Fruit fly (Drosophila melanogaster) whole organism, embryonic: Measurements from ENCODE around the gene Sec22.
A peak's percentile ranks its signal among the peaks of the same experiment; 100 is the strongest.

Source experiments
- BEAF-32 ChIP-seq: fragments of 200-800 bp; sonication (Bioruptor generic); optimal IDR thresholded peaks from 3 replicates; lab custom pipeline; 2017; ENCODE audit warnings: missing biosample characterization, missing genetic modification characterization, mild to moderate bottlenecking, moderate library complexity, missing genetic modification reagents
- CG12071 ChIP-seq: fragments of 200-800 bp; sonication (Bioruptor generic); optimal IDR thresholded peaks from 3 replicates; lab custom pipeline; 2018; ENCODE audit warnings: missing biosample characterization, mild to moderate bottlenecking, missing genetic modification characterization
- CG12104 ChIP-seq: fragments of 200-800 bp; sonication (Bioruptor generic); optimal IDR thresholded peaks from 3 replicates; lab custom pipeline; 2016; ENCODE audit warnings: missing biosample characterization, missing genetic modification characterization
- CG12659 ChIP-seq: fragments of 200-800 bp; sonication (Bioruptor generic); optimal IDR thresholded peaks from 3 replicates; lab custom pipeline; 2017; ENCODE audit warnings: mild to moderate bottlenecking, missing biosample characterization, missing genetic modification reagents, missing genetic modification characterization
- CG13296 ChIP-seq: fragments of 200-800 bp; sonication (Bioruptor generic); optimal IDR thresholded peaks from 3 replicates; lab custom pipeline; 2018; ENCODE audit warnings: missing biosample characterization, mild to moderate bottlenecking, missing genetic modification characterization
- CG13424 ChIP-seq: fragments of 200-800 bp; sonication (Bioruptor generic); optimal IDR thresholded peaks from 2 replicates; lab custom pipeline; 2019; ENCODE audit warnings: missing biosample characterization, mild to moderate bottlenecking, missing genetic modification characterization, moderate library complexity
- CG14710 ChIP-seq: fragments of 200-800 bp; sonication (Bioruptor generic); optimal IDR thresholded peaks from 3 replicates; lab custom pipeline; 2019; ENCODE audit warnings: missing biosample characterization, mild to moderate bottlenecking, missing genetic modification characterization, moderate library complexity
- CG17361 ChIP-seq: fragments of 200-800 bp; sonication (Bioruptor generic); IDR thresholded peaks from 3 replicates; pipeline ENCODE4 v1.3.6; 2022; ENCODE audit warnings: missing biosample characterization, missing genetic modification characterization
- CG17568 ChIP-seq: fragments of 200-800 bp; sonication (Bioruptor generic); optimal IDR thresholded peaks from 2 replicates; lab custom pipeline; 2018; ENCODE audit warnings: missing biosample characterization, mild to moderate bottlenecking, missing genetic modification characterization, moderate library complexity
- CG34376 ChIP-seq: fragments of 200-800 bp; sonication (Bioruptor generic); optimal IDR thresholded peaks from 2 replicates; lab custom pipeline; 2018; ENCODE audit warnings: missing biosample characterization, mild to moderate bottlenecking, missing genetic modification characterization
- CG4617 ChIP-seq: fragments of 200-800 bp; sonication (Bioruptor generic); optimal IDR thresholded peaks from 3 replicates; lab custom pipeline; 2016; ENCODE audit warnings: missing biosample characterization, missing genetic modification characterization, borderline replicate concordance
- CG4707 ChIP-seq: fragments of 200-800 bp; sonication (Bioruptor generic); optimal IDR thresholded peaks from 2 replicates; lab custom pipeline; 2018; ENCODE audit warnings: missing biosample characterization, mild to moderate bottlenecking, missing genetic modification characterization, moderate library complexity
- CG4730 ChIP-seq: fragments of 200-800 bp; sonication (Bioruptor generic); IDR thresholded peaks from 2 replicates; pipeline ENCODE4 v1.3.6; 2022; ENCODE audit warnings: missing biosample characterization, missing genetic modification characterization
- CG6791 ChIP-seq: fragments of 200-800 bp; sonication (Bioruptor generic); IDR thresholded peaks from 3 replicates; pipeline ENCODE4 v1.3.6; 2022; ENCODE audit warnings: missing biosample characterization, missing genetic modification characterization; ENCODE audit not compliant: partially characterized antibody
- CG7928 ChIP-seq: fragments of 200-800 bp; sonication (Bioruptor generic); optimal IDR thresholded peaks from 2 replicates; lab custom pipeline; 2017; ENCODE audit warnings: missing biosample characterization, mild to moderate bottlenecking, missing genetic modification characterization
- CG8290 ChIP-seq, 3 experiments: fragments of 200-800 bp; sonication (Bioruptor generic); optimal IDR thresholded peaks; 2 replicates each; lab custom pipeline; 2016 to 2019; ENCODE audit warnings: missing biosample characterization in 3 of 3, missing genetic modification characterization in 3 of 3, mild to moderate bottlenecking in 2 of 3, moderate library complexity in 1 of 3
- CG8765 ChIP-seq: fragments of 200-800 bp; sonication (Bioruptor generic); IDR thresholded peaks from 2 replicates; pipeline ENCODE4 v1.3.6; 2022; ENCODE audit warnings: missing biosample characterization, missing genetic modification characterization
- CrebB ChIP-seq: fragments of 200-800 bp; sonication (Bioruptor generic); optimal IDR thresholded peaks from 3 replicates; lab custom pipeline; 2018; ENCODE audit warnings: missing biosample characterization, mild to moderate bottlenecking, missing genetic modification characterization
- Dref ChIP-seq: fragments of 200-800 bp; sonication (Bioruptor generic); IDR thresholded peaks from 2 replicates; pipeline ENCODE4 v1.3.6; 2022; ENCODE audit warnings: missing biosample characterization, missing genetic modification characterization
- E2f2 ChIP-seq: fragments of 200-800 bp; sonication (Bioruptor generic); IDR thresholded peaks from 2 replicates; pipeline ENCODE4 v1.3.6; 2022; ENCODE audit warnings: missing biosample characterization, missing genetic modification characterization
- Ets65A ChIP-seq: fragments of 200-800 bp; sonication (Bioruptor generic); peaks from one replicate; lab custom pipeline; 2016; ENCODE audit warnings: missing biosample characterization, missing genetic modification characterization
- Fer2 ChIP-seq: fragments of 200-800 bp; sonication (Bioruptor generic); optimal IDR thresholded peaks from 2 replicates; lab custom pipeline; 2018; ENCODE audit warnings: missing biosample characterization, mild to moderate bottlenecking, missing genetic modification characterization, moderate library complexity
- Hmx ChIP-seq: fragments of 200-800 bp; sonication (Bioruptor generic); optimal IDR thresholded peaks from 2 replicates; lab custom pipeline; 2016; ENCODE audit warnings: missing biosample characterization, missing genetic modification characterization
- Lhr ChIP-seq: fragments of 200-800 bp; sonication (Bioruptor generic); optimal IDR thresholded peaks from 3 replicates; lab custom pipeline; 2017; ENCODE audit warnings: mild to moderate bottlenecking, missing biosample characterization, missing genetic modification reagents, missing genetic modification characterization
- Myb ChIP-seq: fragments of 200-800 bp; sonication (Bioruptor generic); optimal IDR thresholded peaks from 2 replicates; lab custom pipeline; 2016; ENCODE audit warnings: missing biosample characterization, missing genetic modification characterization
- NC2β ChIP-seq: fragments of 200-800 bp; sonication (Bioruptor generic); optimal IDR thresholded peaks from 2 replicates; lab custom pipeline; 2016; ENCODE audit warnings: missing biosample characterization, missing genetic modification characterization
- Nf-YB ChIP-seq: fragments of 200-800 bp; sonication (Bioruptor generic); optimal IDR thresholded peaks from 3 replicates; lab custom pipeline; 2019; ENCODE audit warnings: missing biosample characterization, mild to moderate bottlenecking, missing genetic modification characterization, moderate library complexity
- Poxn ChIP-seq: fragments of 200-800 bp; sonication (Bioruptor generic); IDR thresholded peaks from 2 replicates; pipeline ENCODE4 v1.3.6; 2022; ENCODE audit warnings: missing biosample characterization, missing genetic modification characterization
- Rfx ChIP-seq: fragments of 200-800 bp; sonication (Bioruptor generic); IDR thresholded peaks from 2 replicates; pipeline ENCODE4 v1.3.6; 2022; ENCODE audit warnings: missing biosample characterization, missing genetic modification characterization
- Sry-δ ChIP-seq: fragments of 200-800 bp; sonication (Bioruptor generic); optimal IDR thresholded peaks from 2 replicates; lab custom pipeline; 2016; ENCODE audit warnings: missing biosample characterization, missing genetic modification characterization
- Trl ChIP-seq, 3 experiments: fragments of >200 bp in 2 of 3; fragments of 200-800 bp in 1 of 3; sonication (Bioruptor generic) in 1 of 3; optimal IDR thresholded peaks; 2 replicates in 1 of 3; 3 replicates in 2 of 3; lab custom pipeline; 2016 to 2017; ENCODE audit warnings: missing biosample characterization in 1 of 3, missing genetic modification characterization in 1 of 3
- Vsx1 ChIP-seq: fragments of 200-800 bp; sonication (Bioruptor generic); optimal IDR thresholded peaks from 2 replicates; lab custom pipeline; 2017; ENCODE audit warnings: missing biosample characterization, mild to moderate bottlenecking, missing genetic modification characterization, missing genetic modification reagents
- YL-1 ChIP-seq: fragments of 200-800 bp; sonication (Bioruptor generic); optimal IDR thresholded peaks from 3 replicates; lab custom pipeline; 2017; ENCODE audit warnings: missing biosample characterization, mild to moderate bottlenecking, missing genetic modification characterization
- ac ChIP-seq: fragments of 200-800 bp; sonication (Bioruptor generic); optimal IDR thresholded peaks from 3 replicates; lab custom pipeline; 2017; ENCODE audit warnings: missing biosample characterization, mild to moderate bottlenecking, missing genetic modification characterization
- caup ChIP-seq: fragments of 200-800 bp; sonication (Bioruptor generic); optimal IDR thresholded peaks from 3 replicates; lab custom pipeline; 2017; ENCODE audit warnings: missing biosample characterization, mild to moderate bottlenecking, missing genetic modification characterization, moderate library complexity; ENCODE audit not compliant: severe bottlenecking
- ci ChIP-seq: fragments of 200-800 bp; sonication (Bioruptor generic); IDR thresholded peaks from 3 replicates; pipeline ENCODE4 v1.3.6; 2022; ENCODE audit warnings: missing biosample characterization, missing genetic modification characterization
- crc ChIP-seq: fragments of 200-800 bp; sonication (Bioruptor generic); optimal IDR thresholded peaks from 2 replicates; lab custom pipeline; 2016; ENCODE audit warnings: missing biosample characterization, missing genetic modification characterization
- exex ChIP-seq: fragments of 200-800 bp; sonication (Bioruptor generic); optimal IDR thresholded peaks from 4 replicates; lab custom pipeline; 2018; ENCODE audit warnings: missing biosample characterization, mild to moderate bottlenecking, missing genetic modification characterization, moderate library complexity
- fd102C ChIP-seq: fragments of 200-800 bp; sonication (Bioruptor generic); optimal IDR thresholded peaks from 2 replicates; lab custom pipeline; 2018; ENCODE audit warnings: missing biosample characterization, mild to moderate bottlenecking, missing genetic modification characterization, moderate library complexity
- fd96Cb ChIP-seq: fragments of 200-800 bp; sonication (Bioruptor generic); optimal IDR thresholded peaks from 2 replicates; lab custom pipeline; 2018; ENCODE audit warnings: missing biosample characterization, mild to moderate bottlenecking, missing genetic modification characterization, moderate library complexity
- gsb-n ChIP-seq: fragments of 200-800 bp; sonication (Bioruptor generic); optimal IDR thresholded peaks from 3 replicates; lab custom pipeline; 2018; ENCODE audit warnings: missing biosample characterization, mild to moderate bottlenecking, missing genetic modification characterization
- ind ChIP-seq: fragments of 200-800 bp; sonication (Bioruptor generic); optimal IDR thresholded peaks from 3 replicates; lab custom pipeline; 2016; ENCODE audit warnings: missing biosample characterization, missing genetic modification characterization
- jing ChIP-seq: fragments of 200-800 bp; sonication (Bioruptor generic); optimal IDR thresholded peaks from 2 replicates; lab custom pipeline; 2018; ENCODE audit warnings: missing biosample characterization, mild to moderate bottlenecking, missing genetic modification characterization
- mam ChIP-seq: fragments of 200-800 bp; sonication (Bioruptor generic); optimal IDR thresholded peaks from 3 replicates; lab custom pipeline; 2016; ENCODE audit warnings: missing biosample characterization, missing genetic modification characterization
- pho ChIP-seq: fragments of 200-800 bp; sonication (Bioruptor generic); optimal IDR thresholded peaks from 2 replicates; lab custom pipeline; 2016; ENCODE audit warnings: missing biosample characterization, missing genetic modification characterization
- phol ChIP-seq: fragments of 200-800 bp; sonication (Bioruptor generic); optimal IDR thresholded peaks from 3 replicates; lab custom pipeline; 2018; ENCODE audit warnings: missing biosample characterization, mild to moderate bottlenecking, missing genetic modification characterization, moderate library complexity
- sd ChIP-seq: fragments of 200-800 bp; sonication (Bioruptor generic); optimal IDR thresholded peaks from 3 replicates; lab custom pipeline; 2018; ENCODE audit warnings: missing biosample characterization, mild to moderate bottlenecking, missing genetic modification characterization, moderate library complexity
- sens-2 ChIP-seq: fragments of 200-800 bp; sonication (Bioruptor generic); IDR thresholded peaks from 2 replicates; pipeline ENCODE4 v1.3.6; 2022; ENCODE audit warnings: missing biosample characterization, missing genetic modification characterization
- usp ChIP-seq: fragments of >200 bp; optimal IDR thresholded peaks from 2 replicates; lab custom pipeline; 2017; ENCODE audit warnings: missing biosample characterization, missing genetic modification characterization
- zf30C ChIP-seq: fragments of 200-800 bp; sonication (Bioruptor generic); optimal IDR thresholded peaks from 3 replicates; lab custom pipeline; 2018; ENCODE audit warnings: missing biosample characterization, mild to moderate bottlenecking, missing genetic modification characterization

The Sec22 gene

dm6 chrX:805907-806306 is at the start of gene Sec22:
TSS of gene Sec22 (plus strand) at chrX:806076.
- TF ChIP-seq jing (GFP tag; lab: Kevin White, UChicago) (no peak), CG12104 (GFP tag; lab: Kevin White, UChicago) (no peak), CG13296 (GFP tag; lab: Kevin White, UChicago) (no peak), gsb-n (tag; lab: Kevin White, UChicago) (no peak), CG12659 (GFP tag; lab: Kevin White, UChicago) (peak; percentile 46), Ets65A (peak; percentile 74), pho (no peak), Fer2 (tag; lab: Kevin White, UChicago) (no peak), Trl (optimal IDR thresholded peaks at IDR 0.05; lab: Kevin White, UChicago) (no peak), Trl (GFP tag; optimal IDR thresholded peaks at IDR 0.05; lab: Kevin White, UChicago) (no peak), Myb (peak; percentile 17), CG6791 (GFP tag; lab: Robert Waterston, UW) (no peak), ci (peak; percentile 31; the same call in 1 of the 3 replicates), fd102C (GFP tag; lab: Kevin White, UChicago) (no peak), ac (GFP tag; lab: Kevin White, UChicago) (no peak), phol (tag; lab: Kevin White, UChicago) (peak; percentile 31), ind (GFP tag; lab: Kevin White, UChicago) (no peak), CG17361 (GFP tag; lab: Robert Waterston, UW) (0 out of 3 replicates have a peak, but pooled peaks have one; percentile 20), crc (GFP tag; lab: Kevin White, UChicago) (no peak), CG7928 (no peak), CG14710 (tag; lab: Kevin White, UChicago) (peak; percentile 40), Nf-YB (GFP tag; lab: Kevin White, UChicago) (no peak), Sry-δ (GFP tag; lab: Kevin White, UChicago) (peak; percentile 17), Vsx1 (GFP tag; lab: Kevin White, UChicago) (no peak), YL-1 (GFP tag; lab: Kevin White, UChicago) (peak; percentile 51), sens-2 (GFP tag; lab: Robert Waterston, UW) (no peak), Hmx (GFP tag; lab: Kevin White, UChicago) (no peak), CG4707 (GFP tag; lab: Kevin White, UChicago) (no peak), CG34376 (GFP tag; lab: Kevin White, UChicago) (no peak), sd (tag; lab: Kevin White, UChicago) (no peak), E2f2 (GFP tag; lab: Robert Waterston, UW) (peak; percentile 47), caup (peak; percentile 7), fd96Cb (tag; lab: Kevin White, UChicago) (no peak), CG8290 (GFP tag; optimal IDR thresholded peaks at IDR 0.05; lab: Kevin White, UChicago) (no peak), CG8290 (tag; optimal IDR thresholded peaks at IDR 0.05; lab: Kevin White, UChicago) (peak in 1 of 2 experiments; percentile 46), CrebB (tag; lab: Kevin White, UChicago) (no peak), CG4617 (GFP tag; lab: Kevin White, UChicago) (peak; percentile 51), Lhr (GFP tag; lab: Kevin White, UChicago) (no peak), NC2β (GFP tag; lab: Kevin White, UChicago) (no peak), CG12071 (GFP tag; lab: Kevin White, UChicago) (no peak), CG13424 (tag; lab: Kevin White, UChicago) (no peak), Dref (GFP tag; lab: Robert Waterston, UW) (peak; percentile 29), mam (no peak), BEAF-32 (peak; percentile 31), Poxn (GFP tag; lab: Robert Waterston, UW) (no peak), usp (GFP tag; lab: Kevin White, UChicago) (no peak), zf30C (GFP tag; lab: Kevin White, UChicago) (no peak), CG17568 (no peak), CG4730 (GFP tag; lab: Robert Waterston, UW) (no peak), Rfx (0 out of 2 replicates have a peak, but pooled peaks have one; percentile 8), CG8765 (GFP tag; lab: Robert Waterston, UW) (no peak), exex (tag; lab: Kevin White, UChicago) (no peak)
